Fruit fly (Drosophila melanogaster) whole organism, wandering third instar larva: ENCODE data around the gene CG10098.

Experiments
- Abd-B ChIP-seq: fragments of >200 bp; optimal IDR thresholded peaks from 2 replicates; lab custom pipeline; 2017; ENCODE audit warnings: missing biosample characterization, missing genetic modification characterization
- CG32264 ChIP-seq: fragments of 200-800 bp; sonication (Bioruptor generic); optimal IDR thresholded peaks from 2 replicates; lab custom pipeline; 2016; ENCODE audit warnings: missing biosample characterization, missing genetic modification characterization
- CG9705 ChIP-seq: fragments of 200-800 bp; sonication (Bioruptor generic); optimal IDR thresholded peaks from 2 replicates; lab custom pipeline; 2018; ENCODE audit warnings: missing biosample characterization, mild to moderate bottlenecking, missing genetic modification characterization
- CrebA ChIP-seq: fragments of 200-800 bp; sonication (Bioruptor generic); optimal IDR thresholded peaks from 2 replicates; lab custom pipeline; 2016; ENCODE audit warnings: missing biosample characterization, mild to moderate bottlenecking, missing genetic modification characterization, borderline replicate concordance
- Dfd ChIP-seq: fragments of >200 bp; optimal IDR thresholded peaks from 2 replicates; lab custom pipeline; 2017; ENCODE audit warnings: missing biosample characterization, missing genetic modification characterization
- Dif ChIP-seq: fragments of 200-275, 200-300 bp; sonication (Bioruptor generic); optimal IDR thresholded peaks from 2 replicates; lab custom pipeline; 2018; ENCODE audit warnings: missing biosample characterization, missing genetic modification characterization; ENCODE audit not compliant: partially characterized antibody
- GATAd ChIP-seq: sonication (Bioruptor generic); optimal IDR thresholded peaks from 2 replicates; lab custom pipeline; 2016; ENCODE audit warnings: missing biosample characterization, missing genetic modification characterization
- HLH106 ChIP-seq: fragments of 200-800 bp; optimal IDR thresholded peaks from 3 replicates; lab custom pipeline; 2019; ENCODE audit warnings: missing biosample characterization, mild to moderate bottlenecking, missing genetic modification characterization, moderate library complexity
- Hnf4 ChIP-seq: fragments of 200-800 bp; sonication (Bioruptor generic); optimal IDR thresholded peaks from 2 replicates; lab custom pipeline; 2016; ENCODE audit warnings: missing biosample characterization, mild to moderate bottlenecking, missing genetic modification characterization
- Hr78 ChIP-seq: fragments of >200 bp; optimal IDR thresholded peaks from 2 replicates; lab custom pipeline; 2017; ENCODE audit warnings: missing biosample characterization, missing genetic modification characterization
- Hr83 ChIP-seq: fragments of 200-300 bp; sonication (Bioruptor generic); optimal IDR thresholded peaks from 2 replicates; lab custom pipeline; 2016; ENCODE audit warnings: missing biosample characterization, mild to moderate bottlenecking, missing genetic modification characterization, moderate library complexity; ENCODE audit not compliant: poor library complexity, severe bottlenecking
- Jra ChIP-seq: sonication (Bioruptor generic); optimal IDR thresholded peaks from 2 replicates; lab custom pipeline; 2016; ENCODE audit warnings: missing biosample characterization, missing genetic modification characterization
- Mio ChIP-seq: sonication (Bioruptor generic); optimal IDR thresholded peaks from 2 replicates; lab custom pipeline; 2016; ENCODE audit warnings: missing biosample characterization, missing genetic modification characterization
- Myc ChIP-seq: fragments of >200 bp; optimal IDR thresholded peaks from 2 replicates; lab custom pipeline; 2017
- N ChIP-seq: fragments of >200 bp; optimal IDR thresholded peaks from 2 replicates; lab custom pipeline; 2018; ENCODE audit warnings: missing biosample characterization, missing external identifiers, missing genetic modification characterization
- OdsH ChIP-seq: fragments of 200-800 bp; sonication (Bioruptor generic); optimal IDR thresholded peaks from 2 replicates; lab custom pipeline; 2016; ENCODE audit warnings: missing biosample characterization, mild to moderate bottlenecking, missing genetic modification characterization
- Rel ChIP-seq, 2 experiments: fragments of 200-800 bp; sonication (Bioruptor generic) in 1 of 2; optimal IDR thresholded peaks; 2 replicates in 1 of 2; 3 replicates in 1 of 2; lab custom pipeline; 2016 to 2019; ENCODE audit warnings: mild to moderate bottlenecking in 2 of 2, missing biosample characterization in 2 of 2, missing genetic modification characterization in 2 of 2, moderate library complexity in 1 of 2
- Sp1 ChIP-seq: fragments of 200-800 bp; sonication (Bioruptor generic); optimal IDR thresholded peaks from 3 replicates; lab custom pipeline; 2019; ENCODE audit warnings: missing biosample characterization, mild to moderate bottlenecking, missing genetic modification characterization, moderate library complexity
- Vsx2 ChIP-seq: fragments of 200-300, 225-300 bp; sonication (Bioruptor generic); optimal IDR thresholded peaks from 2 replicates; lab custom pipeline; 2018; ENCODE audit warnings: missing biosample characterization, missing genetic modification characterization; ENCODE audit not compliant: partially characterized antibody
- br ChIP-seq: fragments of 200-800 bp; sonication (Bioruptor generic); optimal IDR thresholded peaks from 2 replicates; lab custom pipeline; 2016; ENCODE audit warnings: missing biosample characterization, missing genetic modification characterization
- brk ChIP-seq: fragments of 200-800 bp; sonication (Bioruptor generic); optimal IDR thresholded peaks from 2 replicates; lab custom pipeline; 2016; ENCODE audit warnings: missing biosample characterization, mild to moderate bottlenecking, missing genetic modification characterization
- dl ChIP-seq, 2 experiments: fragments of 175-275, 200-275 bp in 1 of 2; fragments of 200-275 bp in 1 of 2; sonication (Bioruptor generic); optimal IDR thresholded peaks; lab custom pipeline; 2018; ENCODE audit warnings: mild to moderate bottlenecking in 2 of 2, missing biosample characterization in 2 of 2, missing genetic modification characterization in 2 of 2, moderate library complexity in 2 of 2; ENCODE audit not compliant: partially characterized antibody in 2 of 2, insufficient read depth in 1 of 2
- dmrt93B ChIP-seq: fragments of 200-800 bp; sonication (Bioruptor generic); optimal IDR thresholded peaks from 2 replicates; lab custom pipeline; 2018; ENCODE audit warnings: missing biosample characterization, mild to moderate bottlenecking, missing genetic modification characterization
- dsf ChIP-seq: sonication (Bioruptor generic); optimal IDR thresholded peaks from 2 replicates; lab custom pipeline; 2016; ENCODE audit warnings: missing biosample characterization, missing genetic modification characterization, borderline replicate concordance
- ey ChIP-seq: fragments of 200-800 bp; sonication (Bioruptor generic); optimal IDR thresholded peaks from 2 replicates; lab custom pipeline; 2016; ENCODE audit warnings: missing biosample characterization, missing genetic modification characterization
- foxo ChIP-seq, 2 experiments: fragments of 200-800 bp; sonication (Bioruptor generic); optimal IDR thresholded peaks; 2 replicates in 1 of 2; 3 replicates in 1 of 2; lab custom pipeline; 2016 to 2017; ENCODE audit warnings: missing biosample characterization in 2 of 2, missing genetic modification characterization in 2 of 2
- fru ChIP-seq: fragments of 200-800 bp; sonication (Bioruptor generic); optimal IDR thresholded peaks from 3 replicates; lab custom pipeline; 2016; ENCODE audit warnings: missing biosample characterization, mild to moderate bottlenecking, missing genetic modification characterization
- h ChIP-seq: fragments of 200-800 bp; sonication (Bioruptor generic); optimal IDR thresholded peaks from 3 replicates; lab custom pipeline; 2016; ENCODE audit warnings: missing biosample characterization, mild to moderate bottlenecking, missing genetic modification characterization
- jim ChIP-seq: fragments of 175-275, 200-325 bp; sonication (Bioruptor generic); optimal IDR thresholded peaks from 2 replicates; lab custom pipeline; 2016; ENCODE audit warnings: missing biosample characterization, mild to moderate bottlenecking, missing genetic modification characterization
- lola ChIP-seq: fragments of >200 bp; optimal IDR thresholded peaks from 2 replicates; lab custom pipeline; 2017; ENCODE audit warnings: missing biosample characterization, missing genetic modification characterization
- pan ChIP-seq: fragments of >200 bp; optimal IDR thresholded peaks from 2 replicates; lab custom pipeline; 2017
- psq ChIP-seq: fragments of 200-800 bp; sonication (Bioruptor generic); optimal IDR thresholded peaks from 3 replicates; lab custom pipeline; 2017; ENCODE audit warnings: missing biosample characterization, mild to moderate bottlenecking, missing genetic modification characterization, moderate library complexity
- rgr ChIP-seq: fragments of 200-800 bp; sonication (Bioruptor generic); optimal IDR thresholded peaks from 3 replicates; lab custom pipeline; 2016; ENCODE audit warnings: missing biosample characterization, mild to moderate bottlenecking, missing genetic modification characterization
- sage ChIP-seq: fragments of 200-800 bp; sonication (Bioruptor generic); optimal IDR thresholded peaks from 2 replicates; lab custom pipeline; 2016; ENCODE audit warnings: missing biosample characterization, mild to moderate bottlenecking, missing genetic modification characterization
- sv ChIP-seq: fragments of 200-800 bp; sonication (Bioruptor generic); optimal IDR thresholded peaks from 3 replicates; lab custom pipeline; 2016; ENCODE audit warnings: missing biosample characterization, missing genetic modification characterization
- tai ChIP-seq: sonication (Bioruptor generic); optimal IDR thresholded peaks from 2 replicates; lab custom pipeline; 2016; ENCODE audit warnings: missing biosample characterization, missing genetic modification characterization
- usp ChIP-seq: fragments of >200 bp; optimal IDR thresholded peaks from 2 replicates; lab custom pipeline; 2017; ENCODE audit warnings: missing biosample characterization, missing genetic modification characterization
- woc ChIP-seq: sonication (Bioruptor generic); optimal IDR thresholded peaks from 2 replicates; lab custom pipeline; 2016; ENCODE audit warnings: missing biosample characterization, mild to moderate bottlenecking, missing genetic modification characterization

Gene CG10098

dm6 chr3R:7085455-7085854 lies 38.9 kb upstream of the CG10098 start:
- no peak for TF ChIP-seq Dfd (GFP tag; lab: Kevin White, UChicago)
- no peak for TF ChIP-seq CrebA (GFP tag; lab: Kevin White, UChicago)
- no peak for TF ChIP-seq Rel (GFP tag; optimal IDR thresholded peaks at IDR 0.05; lab: Kevin White, UChicago)
- peak; percentile 44 for TF ChIP-seq Rel (tag; optimal IDR thresholded peaks at IDR 0.05; lab: Kevin White, UChicago)
- TF ChIP-seq Hnf4: no peak

- TF ChIP-seq Sp1 (GFP tag; lab: Kevin White, UChicago) (no peak), lola (GFP tag; lab: Kevin White, UChicago) (no peak), jim (GFP tag; lab: Kevin White, UChicago) (no peak), dmrt93B (GFP tag; lab: Kevin White, UChicago) (no peak), pan (lab: Kevin White, UChicago) (no peak), dsf (GFP tag; lab: Kevin White, UChicago) (no peak), h (GFP tag; lab: Kevin White, UChicago) (no peak)
These were observed 38.4 kb upstream of the CG10098 start, which contains the start of gene Tailor for dm6 chr3R:7085983-7086376. Tailor (minus strand) TSS chr3R:7086083.

dm6 chr3R:7086377-7087200 lies 37.8 kb upstream of the CG10098 start, which contains the start of gene alphaTub84B:
alphaTub84B (plus strand) TSS chr3R:7086599.
- TF ChIP-seq dl (GFP tag; optimal IDR thresholded peaks at IDR 0.05; lab: Kevin White, UChicago; ENCODE audit: insufficient read depth in 1 of 2, partially characterized antibody in 2 of 2) (peak; percentile 9 to 27), dsf (GFP tag; lab: Kevin White, UChicago) (no peak), CrebA (GFP tag; lab: Kevin White, UChicago) (no peak), sv (GFP tag; lab: Kevin White, UChicago) (peak; percentile 52), GATAd (GFP tag; lab: Kevin White, UChicago) (no peak), br (GFP tag; lab: Kevin White, UChicago) (peak; percentile 78), Vsx2 (no peak), sage (peak; percentile 55), dmrt93B (GFP tag; lab: Kevin White, UChicago) (no peak), Hr78 (GFP tag; lab: Kevin White, UChicago) (no peak), foxo (GFP tag; optimal IDR thresholded peaks at IDR 0.05; lab: Kevin White, UChicago) (peak in 1 of 2 experiments; percentile 71), fru (GFP tag; lab: Kevin White, UChicago) (peak; percentile 70), N (GFP tag; lab: Kevin White, UChicago) (no peak), rgr (peak; percentile 74), Hr83 (GFP tag; lab: Kevin White, UChicago) (peak; percentile 94), woc (GFP tag; lab: Kevin White, UChicago) (peak; percentile 42), ey (GFP tag; lab: Kevin White, UChicago) (peak; percentile 29), Dif (GFP tag; lab: Kevin White, UChicago) (peak; percentile 87), OdsH (peak; percentile 66), usp (GFP tag; lab: Kevin White, UChicago) (no peak), tai (GFP tag; lab: Kevin White, UChicago) (no peak), brk (GFP tag; lab: Kevin White, UChicago) (peak; percentile 21), CG32264 (GFP tag; lab: Kevin White, UChicago) (no peak), Jra (GFP tag; lab: Kevin White, UChicago) (peak; percentile 86), h (GFP tag; lab: Kevin White, UChicago) (peak; percentile 86), Sp1 (GFP tag; lab: Kevin White, UChicago) (peak; percentile 76), jim (GFP tag; lab: Kevin White, UChicago) (peak; percentile 84), Hnf4 (peak; percentile 91), Dfd (GFP tag; lab: Kevin White, UChicago) (no peak), lola (GFP tag; lab: Kevin White, UChicago) (no peak), pan (lab: Kevin White, UChicago) (no peak), Abd-B (GFP tag; lab: Kevin White, UChicago) (no peak), HLH106 (tag; lab: Kevin White, UChicago) (peak; percentile 19), CG9705 (GFP tag; lab: Kevin White, UChicago) (no peak), Mio (GFP tag; lab: Kevin White, UChicago) (no peak), psq (GFP tag; lab: Kevin White, UChicago) (peak; percentile 48), Rel (GFP tag; optimal IDR thresholded peaks at IDR 0.05; lab: Kevin White, UChicago) (no peak), Rel (tag; optimal IDR thresholded peaks at IDR 0.05; lab: Kevin White, UChicago) (peak; percentile 88), Myc (lab: Kevin White, UChicago) (peak; percentile 59)
